Worm (Caenorhabditis elegans) whole organism, L1 larva: ENCODE measurements around the gene clec-156.

Experiments
- lin-13 ChIP-seq: fragments of 150-350 bp; optimal IDR thresholded peaks from 2 replicates; lab custom pipeline; 2014; ENCODE audit warnings: missing biosample characterization, missing genetic modification reagents, missing genetic modification characterization
- mdl-1 ChIP-seq, 2 experiments: fragments of 150-350 bp; optimal IDR thresholded peaks; 2 replicates each; lab custom pipeline; 2014 to 2017; ENCODE audit warnings: missing biosample characterization in 2 of 2, missing genetic modification characterization in 2 of 2, inconsistent platforms in 1 of 2
- nhr-11 ChIP-seq: fragments of 150-350 bp; optimal IDR thresholded peaks from 2 replicates; lab custom pipeline; 2014; ENCODE audit warnings: missing biosample characterization, missing genetic modification characterization
- nhr-12 ChIP-seq: sonication (generic microtip); optimal IDR thresholded peaks from 2 replicates; lab custom pipeline; 2017; ENCODE audit warnings: missing biosample characterization, missing genetic modification characterization
- zip-4 ChIP-seq: fragments of 200-800 bp; sonication (Bioruptor generic); optimal IDR thresholded peaks from 2 replicates; lab custom pipeline; 2018; ENCODE audit warnings: mild to moderate bottlenecking, missing genetic modification characterization, moderate library complexity, missing compliant biosample characterization

DNA sequence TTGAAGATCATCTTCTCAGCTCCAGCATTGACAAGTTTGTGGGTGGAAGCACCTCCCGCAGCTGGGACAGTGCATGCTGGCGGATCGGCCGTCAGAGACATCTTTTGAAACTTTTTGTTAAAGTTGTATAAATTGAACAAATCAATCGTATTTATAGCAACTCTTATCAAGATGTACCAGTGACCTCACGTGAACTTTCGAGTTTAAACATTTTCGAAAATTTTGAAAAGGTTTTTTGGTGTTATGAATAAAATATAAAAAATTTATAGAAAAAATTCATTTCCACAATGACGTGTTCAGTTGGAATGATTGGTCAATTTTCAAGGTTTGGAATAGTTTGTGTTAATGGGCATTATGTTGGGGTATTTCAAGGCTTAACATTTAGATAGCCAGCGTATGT, 26.6 kb upstream of the clec-156 start, which contains the start of the genes msd-4 and C35D10.3:
- no peak for TF ChIP-seq lin-13 (GFP tag; lab: Kevin White, UChicago)
- no peak for TF ChIP-seq zip-4
- no peak for TF ChIP-seq nhr-11
- TF ChIP-seq mdl-1 (tag; optimal IDR thresholded peaks at IDR 0.05; lab: Kevin White, UChicago): no peak
- no peak for TF ChIP-seq nhr-12 (tag; lab: Kevin White, UChicago)
